Worm (Caenorhabditis elegans) whole organism, mixed stage, embryonic: ENCODE measurements around the gene T11F9.21.

ENCODE experiments used
- blmp-1 ChIP-seq: fragments of 150-350 bp; optimal IDR thresholded peaks from 2 replicates; lab custom pipeline; 2014; ENCODE audit warnings: missing biosample characterization, missing genetic modification characterization
- elt-3 ChIP-seq: fragments of 150-350 bp; optimal IDR thresholded peaks from 2 replicates; lab custom pipeline; 2014; ENCODE audit warnings: missing biosample characterization, missing genetic modification characterization
- hlh-1 ChIP-seq: fragments of 150-350 bp; optimal IDR thresholded peaks from 2 replicates; lab custom pipeline; 2014; ENCODE audit warnings: missing biosample characterization, missing genetic modification reagents, missing genetic modification characterization
- nhr-12 ChIP-seq: fragments of 150-350 bp; optimal IDR thresholded peaks from 2 replicates; lab custom pipeline; 2014; ENCODE audit warnings: missing biosample characterization, missing genetic modification characterization
- pha-4 ChIP-seq: fragments of 150-350 bp; optimal IDR thresholded peaks from 2 replicates; lab custom pipeline; 2018; ENCODE audit warnings: missing biosample characterization, missing genetic modification reagents, missing genetic modification characterization

DNA sequence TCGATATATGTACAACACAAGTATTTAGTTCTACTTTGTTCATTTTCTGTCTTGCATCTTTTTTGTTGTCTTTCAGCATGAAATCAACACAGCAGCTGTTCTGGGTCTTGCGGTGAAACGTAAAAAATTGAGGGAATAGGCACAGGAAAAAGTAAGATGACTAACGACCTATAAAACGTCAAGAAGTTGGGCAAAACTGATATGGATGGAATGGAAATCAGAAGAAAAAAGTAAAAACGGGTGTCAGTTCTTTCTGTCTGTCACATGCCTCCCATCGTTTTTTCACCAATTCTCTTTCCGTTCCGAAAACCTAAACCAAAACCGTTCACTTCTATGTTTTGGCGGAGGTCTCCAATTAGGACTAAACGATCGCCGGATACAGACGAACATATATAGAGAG is 8.4 kb downstream of the T11F9.21 start:
- TF ChIP-seq blmp-1 (tag; lab: Kevin White, UChicago) (no peak), pha-4 (no peak), nhr-12 (no peak), elt-3 (tag; lab: Kevin White, UChicago) (no peak), hlh-1 (tag; lab: Kevin White, UChicago) (no peak)
